Worm (Caenorhabditis elegans) whole organism, mixed stage, embryonic: ENCODE data around the gene msp-33.

Source experiments
- M03D4.4 ChIP-seq: sonication (generic microtip); optimal IDR thresholded peaks from 2 replicates; lab custom pipeline; 2017; ENCODE audit warnings: mild to moderate bottlenecking, missing genetic modification characterization, missing compliant biosample characterization
- bed-3 ChIP-seq: fragments of 200-800 bp; sonication (Bioruptor generic); optimal IDR thresholded peaks from 3 replicates; lab custom pipeline; 2018; ENCODE audit warnings: mild to moderate bottlenecking, missing genetic modification characterization, moderate library complexity, missing compliant biosample characterization
- elt-1 ChIP-seq: sonication (generic microtip); optimal IDR thresholded peaks from 2 replicates; lab custom pipeline; 2017; ENCODE audit warnings: missing genetic modification characterization, mild to moderate bottlenecking, missing compliant biosample characterization, antibody characterized with exemption, moderate library complexity, borderline replicate concordance; ENCODE audit not compliant: insufficient read depth
- flh-1 ChIP-seq: fragments of 200-800 bp; sonication (Bioruptor generic); optimal IDR thresholded peaks from 2 replicates; lab custom pipeline; 2018; ENCODE audit warnings: mild to moderate bottlenecking, missing genetic modification characterization, moderate library complexity, missing compliant biosample characterization
- nhr-28 ChIP-seq: fragments of 150-350 bp; optimal IDR thresholded peaks from 2 replicates; lab custom pipeline; 2014; ENCODE audit warnings: missing biosample characterization, missing genetic modification characterization
- snpc-4 ChIP-seq: fragments of 150-350 bp; optimal IDR thresholded peaks from 2 replicates; lab custom pipeline; 2014; ENCODE audit warnings: missing biosample characterization, missing genetic modification characterization

DNA sequence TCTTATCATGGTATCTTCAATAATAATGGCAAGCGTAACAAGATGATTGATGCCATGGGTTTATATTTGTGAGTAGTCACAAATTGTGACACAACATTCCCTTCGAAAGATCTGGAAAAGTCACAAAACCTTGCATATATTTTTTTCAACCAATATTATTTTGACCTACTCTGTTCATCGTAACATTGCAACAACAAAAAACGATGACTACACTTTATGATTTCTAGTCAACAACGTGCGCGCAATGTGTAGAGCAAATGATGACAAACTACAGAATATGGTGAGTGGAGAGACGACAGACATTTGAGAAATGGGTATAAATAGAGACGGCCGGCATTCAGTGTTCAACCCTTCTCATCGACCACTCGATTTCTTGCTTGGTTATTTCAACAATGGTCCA is 10.8 kb downstream of the msp-33 start, which contains the start of gene gst-7:
- TF ChIP-seq elt-1 (tag; lab: Kevin White, UChicago) (no peak), flh-1 (GFP tag; lab: Kevin White, UChicago) (no peak), snpc-4 (tag; lab: Kevin White, UChicago) (no peak), nhr-28 (no peak), bed-3 (GFP tag; lab: Kevin White, UChicago) (no peak), M03D4.4 (tag; lab: Kevin White, UChicago) (no peak)
